Fruit fly (Drosophila melanogaster) whole organism, prepupa: ENCODE results near the gene Psn.

Source experiments
- CG11762 ChIP-seq: fragments of 200-800 bp; sonication (Bioruptor generic); optimal IDR thresholded peaks from 3 replicates; lab custom pipeline; 2016; ENCODE audit warnings: missing biosample characterization, missing genetic modification characterization; ENCODE audit not compliant: insufficient read depth
- CG11902 ChIP-seq: fragments of 200-800 bp; sonication (Bioruptor generic); optimal IDR thresholded peaks from 3 replicates; lab custom pipeline; 2016; ENCODE audit warnings: missing biosample characterization, missing genetic modification characterization
- CG16779 ChIP-seq: fragments of 200-800 bp; sonication (Bioruptor generic); optimal IDR thresholded peaks from 3 replicates; lab custom pipeline; 2017; ENCODE audit warnings: missing biosample characterization, mild to moderate bottlenecking, missing genetic modification characterization
- CG31627 ChIP-seq: fragments of 200-800 bp; sonication (Bioruptor generic); optimal IDR thresholded peaks from 3 replicates; lab custom pipeline; 2016; ENCODE audit warnings: missing biosample characterization, missing genetic modification characterization
- CG4318 ChIP-seq: fragments of 200-800 bp; sonication (Bioruptor generic); optimal IDR thresholded peaks from 3 replicates; lab custom pipeline; 2017; ENCODE audit warnings: missing biosample characterization, mild to moderate bottlenecking, missing genetic modification characterization
- Eip75B ChIP-seq: fragments of 200-800 bp; sonication (Bioruptor generic); optimal IDR thresholded peaks from 3 replicates; lab custom pipeline; 2016; ENCODE audit warnings: missing biosample characterization, missing genetic modification characterization
- Eip78C ChIP-seq: fragments of 200-800 bp; sonication (Bioruptor generic); peaks from one replicate; lab custom pipeline; 2016; ENCODE audit warnings: missing biosample characterization, missing genetic modification characterization
- Hr39 ChIP-seq: fragments of 200-800 bp; sonication (Bioruptor generic); optimal IDR thresholded peaks from 2 replicates; lab custom pipeline; 2016; ENCODE audit warnings: missing biosample characterization, missing genetic modification characterization
- Lpt ChIP-seq: fragments of 200-800 bp; sonication (Bioruptor generic); optimal IDR thresholded peaks from 3 replicates; lab custom pipeline; 2016; ENCODE audit warnings: missing biosample characterization, missing genetic modification characterization
- OdsH ChIP-seq: fragments of 200-800 bp; sonication (Bioruptor generic); optimal IDR thresholded peaks from 3 replicates; lab custom pipeline; 2016; ENCODE audit warnings: missing biosample characterization, missing genetic modification characterization
- eg ChIP-seq: fragments of 200-800 bp; sonication (Bioruptor generic); IDR thresholded peaks from 3 replicates; pipeline ENCODE4 v1.3.6; 2022; ENCODE audit warnings: missing biosample characterization, missing genetic modification characterization
- fd59A ChIP-seq: fragments of 200-800 bp; sonication (Bioruptor generic); optimal IDR thresholded peaks from 2 replicates; lab custom pipeline; 2017; ENCODE audit warnings: missing biosample characterization, mild to moderate bottlenecking, missing genetic modification characterization, missing genetic modification reagents
- pdm3 ChIP-seq: fragments of 200-800 bp; sonication (Bioruptor generic); optimal IDR thresholded peaks from 3 replicates; lab custom pipeline; 2016; ENCODE audit warnings: missing biosample characterization, missing genetic modification characterization

DNA sequence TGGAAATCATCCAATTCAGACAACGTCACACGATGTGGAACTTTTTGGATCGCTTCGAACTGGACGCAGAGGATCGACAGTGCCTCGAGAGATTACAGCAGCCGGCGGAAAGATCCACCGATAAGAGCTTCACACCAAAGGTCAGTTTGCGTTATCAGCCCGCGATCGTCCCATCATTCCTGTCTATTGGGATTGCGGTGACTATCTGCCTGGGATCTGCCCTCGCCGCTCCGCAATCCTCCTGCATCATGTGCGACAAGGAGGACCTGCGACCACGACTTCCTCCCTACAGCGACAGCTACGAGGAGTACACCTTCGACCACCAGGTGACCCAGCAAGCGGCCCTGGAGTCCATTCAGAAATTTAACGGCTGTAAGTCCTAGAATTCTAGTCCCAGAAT is 13.8 kb downstream of the Psn start:
- TF ChIP-seq CG16779 (tag; lab: Kevin White, UChicago) (no peak), CG4318 (no peak), CG11902 (no peak), Eip75B (GFP tag; lab: Kevin White, UChicago) (no peak), CG31627 (GFP tag; lab: Kevin White, UChicago) (no peak), OdsH (no peak), eg (GFP tag; lab: Robert Waterston, UW) (no peak), pdm3 (GFP tag; lab: Kevin White, UChicago) (no peak), fd59A (GFP tag; lab: Kevin White, UChicago) (no peak), Lpt (GFP tag; lab: Kevin White, UChicago) (no peak), Hr39 (GFP tag; lab: Kevin White, UChicago) (no peak), Eip78C (GFP tag; lab: Kevin White, UChicago) (no peak), CG11762 (GFP tag; lab: Kevin White, UChicago) (no peak)
